Worm (Caenorhabditis elegans) whole organism, young adult: Measurements from ENCODE around the gene F42G4.5.
A peak's percentile ranks its signal among the peaks of the same experiment; 100 is the strongest.

Source experiments
- B0035.1 ChIP-seq: sonication (generic microtip); optimal IDR thresholded peaks from 2 replicates; lab custom pipeline; 2016; ENCODE audit warnings: missing genetic modification characterization, mild to moderate bottlenecking, missing compliant biosample characterization, missing genotype, missing genetic modification reagents
- D2030.7 ChIP-seq: fragments of 200-800 bp; sonication (Bioruptor generic); IDR thresholded peaks from 2 replicates; pipeline ENCODE4 v1.3.6; 2022; ENCODE audit warnings: missing genetic modification reagents, missing genetic modification characterization, missing compliant biosample characterization
- F22D6.2 ChIP-seq: sonication (generic microtip); optimal IDR thresholded peaks from 2 replicates; lab custom pipeline; 2016; ENCODE audit warnings: mild to moderate bottlenecking, missing genetic modification characterization, missing compliant biosample characterization
- F33H1.4 ChIP-seq: fragments of 200-800 bp; sonication (Bioruptor generic); IDR thresholded peaks from 2 replicates; pipeline ENCODE4 v1.3.6; 2022; ENCODE audit warnings: missing genetic modification reagents, missing genetic modification characterization, missing compliant biosample characterization
- F57A8.1 ChIP-seq: fragments of 200-800 bp; sonication (Bioruptor generic); optimal IDR thresholded peaks from 2 replicates; lab custom pipeline; 2018; ENCODE audit warnings: mild to moderate bottlenecking, missing genetic modification characterization, moderate library complexity, missing compliant biosample characterization
- K11D2.4 ChIP-seq: fragments of 200-800 bp; sonication (Bioruptor generic); IDR thresholded peaks from 2 replicates; pipeline ENCODE4 v1.3.6; 2022; ENCODE audit warnings: missing genetic modification reagents, missing genetic modification characterization, missing compliant biosample characterization
- K12H6.12 ChIP-seq: fragments of 200-800 bp; sonication (Bioruptor generic); optimal IDR thresholded peaks from 2 replicates; lab custom pipeline; 2018; ENCODE audit warnings: mild to moderate bottlenecking, missing genetic modification characterization, missing compliant biosample characterization
- akir-1 ChIP-seq: fragments of 200-800 bp; sonication (Bioruptor generic); optimal IDR thresholded peaks from 2 replicates; lab custom pipeline; 2018; ENCODE audit warnings: mild to moderate bottlenecking, missing genetic modification characterization, moderate library complexity, missing compliant biosample characterization
- atf-7 ChIP-seq: sonication (generic microtip); optimal IDR thresholded peaks from 2 replicates; lab custom pipeline; 2017; ENCODE audit warnings: mild to moderate bottlenecking, missing genetic modification characterization, missing compliant biosample characterization
- bed-2 ChIP-seq: fragments of 200-800 bp; sonication (Bioruptor generic); IDR thresholded peaks from 2 replicates; pipeline ENCODE4 v1.3.6; 2022; ENCODE audit warnings: missing genetic modification reagents, missing genetic modification characterization, missing compliant biosample characterization
- cebp-1 ChIP-seq, 2 experiments: fragments of 200-800 bp in 1 of 2; sonication (Bioruptor generic) in 1 of 2; sonication (generic microtip) in 1 of 2; IDR thresholded peaks in 1 of 2; optimal IDR thresholded peaks in 1 of 2; 2 replicates each; pipeline versions ENCODE4 v1.3.6 to Lab custom; 2017 to 2022; ENCODE audit warnings: missing compliant biosample characterization in 2 of 2, missing genetic modification characterization in 2 of 2, mild to moderate bottlenecking in 1 of 2, missing genetic modification reagents in 1 of 2, moderate library complexity in 1 of 2
- dox-1 ChIP-seq: fragments of 200-800 bp; sonication (Bioruptor generic); IDR thresholded peaks from 2 replicates; pipeline ENCODE4 v1.3.6; 2022; ENCODE audit warnings: missing genetic modification reagents, missing genetic modification characterization, missing compliant biosample characterization
- efl-1 ChIP-seq: fragments of 150-350 bp; optimal IDR thresholded peaks from 2 replicates; lab custom pipeline; 2014; ENCODE audit warnings: missing biosample characterization, missing genetic modification reagents, missing genetic modification characterization
- egl-44 ChIP-seq: fragments of 200-800 bp; sonication (Bioruptor generic); IDR thresholded peaks from 2 replicates; pipeline ENCODE4 v1.3.6; 2022; ENCODE audit warnings: missing genetic modification reagents, missing genetic modification characterization, missing compliant biosample characterization
- ekl-4 ChIP-seq: fragments of 200-800 bp; sonication (Bioruptor generic); IDR thresholded peaks from 2 replicates; pipeline ENCODE4 v1.3.6; 2022; ENCODE audit warnings: missing genetic modification reagents, missing genetic modification characterization, missing compliant biosample characterization
- hrde-1 ChIP-seq: sonication (generic microtip); optimal IDR thresholded peaks from 2 replicates; lab custom pipeline; 2016; ENCODE audit warnings: missing genetic modification characterization, mild to moderate bottlenecking, missing compliant biosample characterization, moderate library complexity, missing genotype, missing genetic modification reagents, borderline replicate concordance
- let-607 ChIP-seq, 2 experiments: fragments of 200-800 bp in 1 of 2; sonication (Bioruptor generic) in 1 of 2; sonication (generic microtip) in 1 of 2; optimal IDR thresholded peaks; 2 replicates each; lab custom pipeline; 2016 to 2018; ENCODE audit warnings: mild to moderate bottlenecking in 2 of 2, missing compliant biosample characterization in 2 of 2, missing genetic modification characterization in 2 of 2, moderate library complexity in 2 of 2, missing genotype in 1 of 2
- lin-35 ChIP-seq, 3 experiments: fragments of 150-350 bp in 2 of 3; sonication (generic microtip) in 1 of 3; optimal IDR thresholded peaks; 2 replicates each; lab custom pipeline; 2014 to 2018; ENCODE audit warnings: missing biosample characterization in 3 of 3, missing genetic modification characterization in 3 of 3, missing genetic modification reagents in 3 of 3
- lsy-27 ChIP-seq: sonication (generic microtip); optimal IDR thresholded peaks from 2 replicates; lab custom pipeline; 2017; ENCODE audit warnings: missing genetic modification characterization, mild to moderate bottlenecking, missing compliant biosample characterization, antibody characterized with exemption, missing genotype, borderline replicate concordance; ENCODE audit not compliant: insufficient read depth
- madf-10 ChIP-seq: sonication (generic microtip); optimal IDR thresholded peaks from 2 replicates; lab custom pipeline; 2016; ENCODE audit warnings: mild to moderate bottlenecking, missing genetic modification characterization, missing compliant biosample characterization
- madf-6 ChIP-seq: fragments of 200-800 bp; sonication (Bioruptor generic); IDR thresholded peaks from 2 replicates; pipeline ENCODE4 v1.3.6; 2022; ENCODE audit warnings: missing genetic modification reagents, missing genetic modification characterization, missing compliant biosample characterization
- madf-8 ChIP-seq: fragments of 200-800 bp; sonication (Bioruptor generic); conservative IDR thresholded peaks from 2 replicates; pipeline ENCODE4 v1.3.6; 2022; ENCODE audit warnings: missing genetic modification reagents, missing genetic modification characterization, missing compliant biosample characterization
- mcd-1 ChIP-seq: fragments of 200-800 bp; sonication (Bioruptor generic); IDR thresholded peaks from 2 replicates; pipeline ENCODE4 v1.3.6; 2022; ENCODE audit warnings: missing genetic modification reagents, missing genetic modification characterization, missing compliant biosample characterization
- rec-8 ChIP-seq, 2 experiments: sonication (generic microtip); optimal IDR thresholded peaks; 2 replicates each; lab custom pipeline; 2016; ENCODE audit warnings: mild to moderate bottlenecking in 2 of 2, missing genetic modification characterization in 2 of 2, missing genetic modification reagents in 2 of 2, missing genotype in 2 of 2, missing biosample characterization in 1 of 2, missing compliant biosample characterization in 1 of 2, moderate library complexity in 1 of 2
- snpc-1.3 ChIP-seq: sonication (generic microtip); optimal IDR thresholded peaks from 2 replicates; lab custom pipeline; 2017; ENCODE audit warnings: missing genetic modification characterization, mild to moderate bottlenecking, missing compliant biosample characterization, antibody characterized with exemption, moderate library complexity, missing genotype, missing genetic modification reagents; ENCODE audit not compliant: insufficient read depth
- snpc-3.4 ChIP-seq: sonication (generic microtip); optimal IDR thresholded peaks from 2 replicates; lab custom pipeline; 2017; ENCODE audit warnings: missing genetic modification characterization, mild to moderate bottlenecking, missing compliant biosample characterization, antibody characterized with exemption, moderate library complexity, missing genotype, missing genetic modification reagents
- snpc-4 ChIP-seq, 5 experiments: fragments of 150-350 bp in 1 of 5; sonication (generic microtip) in 4 of 5; optimal IDR thresholded peaks; 2 replicates each; lab custom pipeline; 2014 to 2018; ENCODE audit warnings: missing genetic modification characterization in 5 of 5, missing biosample characterization in 3 of 5, antibody characterized with exemption in 2 of 5, mild to moderate bottlenecking in 2 of 5, missing compliant biosample characterization in 2 of 5, missing genotype in 2 of 5, moderate library complexity in 2 of 5, missing genetic modification reagents in 1 of 5
- tbp1 ChIP-seq: fragments of 200-800 bp; sonication (Bioruptor generic); optimal IDR thresholded peaks from 2 replicates; lab custom pipeline; 2018; ENCODE audit warnings: mild to moderate bottlenecking, missing genetic modification characterization, missing compliant biosample characterization
- tlf-1 ChIP-seq: fragments of 200-800 bp; sonication (Bioruptor generic); optimal IDR thresholded peaks from 2 replicates; lab custom pipeline; 2018; ENCODE audit warnings: mild to moderate bottlenecking, missing genetic modification characterization, missing compliant biosample characterization
- unc-130 ChIP-seq: sonication (generic microtip); optimal IDR thresholded peaks from 2 replicates; lab custom pipeline; 2016; ENCODE audit warnings: missing genetic modification reagents, missing genetic modification characterization, missing compliant biosample characterization
- unc-62 ChIP-seq: fragments of 150-350 bp; optimal IDR thresholded peaks from 2 replicates; lab custom pipeline; 2014; ENCODE audit warnings: missing biosample characterization, missing genetic modification reagents, missing genetic modification characterization
- zfh-2 ChIP-seq: fragments of 200-800 bp; sonication (Bioruptor generic); conservative IDR thresholded peaks from 2 replicates; pipeline ENCODE4 v1.3.6; 2022; ENCODE audit warnings: missing genetic modification reagents, missing genetic modification characterization, missing compliant biosample characterization
- ztf-18 ChIP-seq: sonication (generic microtip); optimal IDR thresholded peaks from 2 replicates; lab custom pipeline; 2016; ENCODE audit warnings: missing genotype, mild to moderate bottlenecking, missing genetic modification characterization, missing compliant biosample characterization

Gene F42G4.5

ce11 chrII:13117135-13117534 is 43.9 kb downstream of the F42G4.5 start, which contains the start of gene gfm-1 (continued):
- TF ChIP-seq unc-62 (GFP tag; lab: Kevin White, UChicago): no peak
- TF ChIP-seq dox-1 (GFP tag; lab: Robert Waterston, UW): peak; percentile 61
- TF ChIP-seq tbp1: no peak
- peak; percentile 15 for TF ChIP-seq atf-7 (tag; lab: Kevin White, UChicago)
- peak; percentile 44 for TF ChIP-seq K12H6.12 (tag; lab: Kevin White, UChicago)
- peak; percentile 2 to 89 for TF ChIP-seq rec-8 (tag; optimal IDR thresholded peaks at IDR 0.05; lab: Kevin White, UChicago)
- TF ChIP-seq madf-10 (tag; lab: Kevin White, UChicago): peak; percentile 6
- peak; percentile 36 for TF ChIP-seq ztf-18 (tag; lab: Kevin White, UChicago)
- peak; percentile 43 for TF ChIP-seq snpc-3.4 (tag; lab: Kevin White, UChicago)
- 0 out of 2 replicates have a peak, but pooled peaks have one; percentile 30 for TF ChIP-seq madf-8 (GFP tag; lab: Robert Waterston, UW)
- TF ChIP-seq lsy-27 (tag; lab: Kevin White, UChicago): no peak
- TF ChIP-seq zfh-2 (GFP tag; lab: Robert Waterston, UW): no peak
- peak; percentile 33; the same call in 1 of the 2 replicates for TF ChIP-seq F33H1.4
- peak; percentile 90 for TF ChIP-seq unc-130 (GFP tag; lab: Kevin White, UChicago)
- TF ChIP-seq tlf-1: no peak
- peak in 1 of 3 experiments; percentile 41 for TF ChIP-seq lin-35 (GFP tag; optimal IDR thresholded peaks at IDR 0.05; lab: Kevin White, UChicago)
- peak; percentile 30 for TF ChIP-seq snpc-1.3 (tag; lab: Kevin White, UChicago)
- peak in 1 of 2 experiments; percentile 61 for TF ChIP-seq let-607 (tag; optimal IDR thresholded peaks at IDR 0.05; lab: Kevin White, UChicago)
- TF ChIP-seq egl-44 (GFP tag; lab: Robert Waterston, UW): no peak
- TF ChIP-seq F22D6.2 (tag; lab: Kevin White, UChicago): peak; percentile 30
- no peak for TF ChIP-seq bed-2 (GFP tag; lab: Robert Waterston, UW)
- no peak for TF ChIP-seq snpc-4 (GFP tag; optimal IDR thresholded peaks at IDR 0.05; lab: Kevin White, UChicago)
- peak in 2 of 4 experiments; percentile 33 to 56 for TF ChIP-seq snpc-4 (tag; optimal IDR thresholded peaks at IDR 0.05; lab: Kevin White, UChicago)
- TF ChIP-seq K11D2.4 (GFP tag; lab: Robert Waterston, UW): no peak
- TF ChIP-seq cebp-1 (GFP tag; IDR thresholded peaks at IDR 0.05; lab: Robert Waterston, UW): no peak
- TF ChIP-seq cebp-1 (tag; optimal IDR thresholded peaks at IDR 0.05; lab: Kevin White, UChicago): peak; percentile 27
- TF ChIP-seq ekl-4: no peak
- TF ChIP-seq madf-6 (GFP tag; lab: Robert Waterston, UW): peak; percentile 53
- peak; percentile 68; the same call in 1 of the 2 replicates for TF ChIP-seq mcd-1
- TF ChIP-seq B0035.1 (tag; lab: Kevin White, UChicago): peak; percentile 6
- TF ChIP-seq hrde-1 (tag; lab: Kevin White, UChicago): no peak
- TF ChIP-seq D2030.7 (GFP tag; lab: Robert Waterston, UW): peak; percentile 44; the same call in 1 of the 2 replicates
- no peak for TF ChIP-seq F57A8.1 (GFP tag; lab: Kevin White, UChicago)

ce11 chrII:13122720-13123119 is 49.4 kb downstream of the F42G4.5 start, which contains the start of gene bath-45:
Gene bath-45 (plus strand): TSS chrII:13123020.
- TF ChIP-seq akir-1 (GFP tag; lab: Kevin White, UChicago) (no peak), efl-1 (no peak)
